Fruit fly (Drosophila melanogaster): ENCODE data around the gene mab-21.

The mab-21 gene

dm6 chrX:5969860-5970665, 42.9 kb downstream of the mab-21 start (continued):
- peak; percentile 65 for TF ChIP-seq CG2678 (tag; optimal IDR thresholded peaks at IDR 0.05)
- no peak for TF ChIP-seq gce (GFP tag; IDR thresholded peaks at IDR 0.05)
- TF ChIP-seq bigmax (GFP tag; optimal IDR thresholded peaks at IDR 0.05): no peak
- TF ChIP-seq Xbp1 (GFP tag; optimal IDR thresholded peaks at IDR 0.05): peak; percentile 39
- no peak for TF ChIP-seq HLHmδ (GFP tag; optimal IDR thresholded peaks at IDR 0.05)
- no peak for TF ChIP-seq CG7928 (GFP tag; optimal IDR thresholded peaks at IDR 0.05)
- TF ChIP-seq CG11504 (tag; optimal IDR thresholded peaks at IDR 0.05): peak; percentile 56
- peak; percentile 39 for TF ChIP-seq Sox102F (GFP tag; optimal IDR thresholded peaks at IDR 0.05)
- TF ChIP-seq Pdp1 (GFP tag; optimal IDR thresholded peaks at IDR 0.05): peak in 1 of 2 experiments; percentile 15
- peak in 1 of 2 experiments; percentile 39 for TF ChIP-seq bsh (GFP tag; optimal IDR thresholded peaks at IDR 0.05)
- no peak for TF ChIP-seq CG18476 (GFP tag; optimal IDR thresholded peaks at IDR 0.05)
- TF ChIP-seq trh (GFP tag; optimal IDR thresholded peaks at IDR 0.05): no peak
- TF ChIP-seq Chrac-16 (GFP tag; optimal IDR thresholded peaks at IDR 0.05): peak; percentile 42
- no peak for TF ChIP-seq vnd (GFP tag; IDR thresholded peaks at IDR 0.05; ENCODE audit: partially characterized antibody)
- peak; percentile 17 for TF ChIP-seq D19B (GFP tag; optimal IDR thresholded peaks at IDR 0.05)
- TF ChIP-seq Xrp1 (GFP tag; IDR thresholded peaks at IDR 0.05): peak; percentile 71
- no peak for TF ChIP-seq Sry-β (GFP tag; optimal IDR thresholded peaks at IDR 0.05)
- TF ChIP-seq zen (tag; optimal IDR thresholded peaks at IDR 0.05): no peak
- no peak for TF ChIP-seq CG10321 (GFP tag; IDR thresholded peaks at IDR 0.05)
- TF ChIP-seq kay (GFP tag; optimal IDR thresholded peaks at IDR 0.05): no peak
- TF ChIP-seq Antp (GFP tag; optimal IDR thresholded peaks at IDR 0.05): no peak
- TF ChIP-seq MBD-R2 (GFP tag; IDR thresholded peaks at IDR 0.05): no peak
- peak; percentile 29 for TF ChIP-seq fd64A (GFP tag; optimal IDR thresholded peaks at IDR 0.05)
- TF ChIP-seq CG2875 (GFP tag; optimal IDR thresholded peaks at IDR 0.05): no peak
- peak; percentile 28 for TF ChIP-seq CG8388 (GFP tag; optimal IDR thresholded peaks at IDR 0.05)
- TF ChIP-seq Bgb (GFP tag; IDR thresholded peaks at IDR 0.05; ENCODE audit: partially characterized antibody): no peak
- no peak for TF ChIP-seq disco-r (GFP tag; optimal IDR thresholded peaks at IDR 0.05)
- no peak for TF ChIP-seq Poxn (GFP tag; IDR thresholded peaks at IDR 0.05)
- TF ChIP-seq CG13287 (GFP tag; IDR thresholded peaks at IDR 0.05; ENCODE audit: partially characterized antibody): no peak
- TF ChIP-seq CG13296 (GFP tag; optimal IDR thresholded peaks at IDR 0.05): peak; percentile 14
- no peak for TF ChIP-seq cas (GFP tag; IDR thresholded peaks at IDR 0.05)
- peak; percentile 62 for TF ChIP-seq ara (GFP tag; IDR thresholded peaks at IDR 0.05)
- no peak for TF ChIP-seq crp (GFP tag; optimal IDR thresholded peaks at IDR 0.05)
- no peak for TF ChIP-seq Adf1 (GFP tag; IDR thresholded peaks at IDR 0.05)
- TF ChIP-seq ham (GFP tag; IDR thresholded peaks at IDR 0.05): no peak
- no peak for TF ChIP-seq maf-S (GFP tag; optimal IDR thresholded peaks at IDR 0.05)
- TF ChIP-seq CG33557 (GFP tag; optimal IDR thresholded peaks at IDR 0.05): peak; percentile 11
- TF ChIP-seq fd102C (GFP tag; optimal IDR thresholded peaks at IDR 0.05): no peak
- no peak for TF ChIP-seq Dfd (GFP tag; optimal IDR thresholded peaks at IDR 0.05)
- TF ChIP-seq Asciz (GFP tag; optimal IDR thresholded peaks at IDR 0.05): no peak
- TF ChIP-seq CG6854 (GFP tag; optimal IDR thresholded peaks at IDR 0.05): no peak
- TF ChIP-seq Hr39 (optimal IDR thresholded peaks at IDR 0.05): no peak
- peak; percentile 3 for TF ChIP-seq CG12769 (tag; optimal IDR thresholded peaks at IDR 0.05)
- TF ChIP-seq Hr78 (GFP tag; optimal IDR thresholded peaks at IDR 0.05): no peak
- no peak for TF ChIP-seq dm (GFP tag; optimal IDR thresholded peaks at IDR 0.05)
- no peak for TF ChIP-seq nom (GFP tag; optimal IDR thresholded peaks at IDR 0.05)
- no peak for TF ChIP-seq rib (GFP tag; IDR thresholded peaks at IDR 0.05)
- TF ChIP-seq Sox100B (GFP tag; optimal IDR thresholded peaks at IDR 0.05): peak; percentile 40
